Fruit fly (Drosophila melanogaster): ENCODE results near the gene Zip71B.

The Zip71B gene

DNA sequence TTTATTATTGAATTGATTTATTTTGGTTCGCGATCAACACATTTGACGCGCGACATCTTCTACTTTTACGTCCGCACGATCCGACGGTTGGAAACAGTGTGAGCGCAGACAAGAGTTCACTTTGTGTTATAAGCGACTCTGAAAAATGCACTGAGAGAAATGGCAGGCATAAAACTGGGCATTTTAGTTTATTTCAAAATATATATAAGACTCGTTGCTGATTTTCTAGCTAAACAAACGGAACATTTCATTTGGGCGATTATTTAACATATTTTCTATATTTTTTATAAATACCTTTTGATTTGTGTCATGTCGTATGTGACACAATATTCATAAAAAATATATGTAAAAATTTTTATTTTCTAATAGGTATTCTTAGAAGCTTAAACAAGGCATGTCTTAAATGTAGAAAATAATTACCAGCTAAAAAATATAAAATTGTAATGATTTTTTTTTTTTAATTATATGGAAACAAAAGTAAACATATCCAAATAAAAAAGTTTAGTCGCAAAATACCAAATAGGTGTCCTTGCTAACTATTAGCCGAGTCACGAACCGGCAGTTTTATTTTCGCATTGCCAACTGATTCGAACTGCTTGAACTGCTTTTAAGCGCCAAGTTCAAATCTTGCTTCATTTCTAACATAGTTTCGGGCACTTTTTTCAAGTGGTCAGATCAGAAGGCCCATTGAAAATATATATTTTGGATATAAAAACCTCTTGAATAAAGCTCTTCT is 22.0 kb downstream of the Zip71B start, which contains the start of gene Reck (continued):
- TF ChIP-seq CG13296 (GFP tag; optimal IDR thresholded peaks at IDR 0.05), result peak; percentile 82
- TF ChIP-seq Optix (GFP tag; IDR thresholded peaks at IDR 0.05), result peak; percentile 68; the same call in 2 of the 3 replicates
- TF ChIP-seq CG8089 (GFP tag; optimal IDR thresholded peaks at IDR 0.05), result peak; percentile 44
- peak; percentile 76 for TF ChIP-seq CG7556 (GFP tag; optimal IDR thresholded peaks at IDR 0.05)
- peak; percentile 91 for TF ChIP-seq unpg (GFP tag; optimal IDR thresholded peaks at IDR 0.05)
- peak; percentile 45; the same call in 1 of the 2 replicates for TF ChIP-seq CG11085 (GFP tag; IDR thresholded peaks at IDR 0.05)
- peak; percentile 87 for TF ChIP-seq CG9727 (GFP tag; optimal IDR thresholded peaks at IDR 0.05)
- TF ChIP-seq schlank (tag; optimal IDR thresholded peaks at IDR 0.05), result peak; percentile 18
- peak; percentile 83; the same call in 2 of the 3 replicates for TF ChIP-seq zfh1 (GFP tag; IDR thresholded peaks at IDR 0.05)
- peak; percentile 72 for TF ChIP-seq tgo (GFP tag; IDR thresholded peaks at IDR 0.05)
- peak; percentile 35 for TF ChIP-seq slp2 (GFP tag; optimal IDR thresholded peaks at IDR 0.05)
- TF ChIP-seq CG18262 (tag; optimal IDR thresholded peaks at IDR 0.05), result peak; percentile 86
- no peak for TF ChIP-seq chinmo (GFP tag; IDR thresholded peaks at IDR 0.05; ENCODE audit: partially characterized antibody)
- peak; percentile 75 for TF ChIP-seq CG18619 (GFP tag; optimal IDR thresholded peaks at IDR 0.05)
- peak; percentile 83 for TF ChIP-seq Ada2b (GFP tag; IDR thresholded peaks at IDR 0.05)
- no peak for TF ChIP-seq BEAF-32 (GFP tag; optimal IDR thresholded peaks at IDR 0.05)
- peak; percentile 59 for TF ChIP-seq CG7372 (GFP tag; IDR thresholded peaks at IDR 0.05)
- TF ChIP-seq tio (GFP tag; optimal IDR thresholded peaks at IDR 0.05), result peak; percentile 83
- TF ChIP-seq fru (optimal IDR thresholded peaks at IDR 0.05), result no peak
- peak; percentile 59 for TF ChIP-seq H2.0 (GFP tag; IDR thresholded peaks at IDR 0.05)
- TF ChIP-seq gt (GFP tag; IDR thresholded peaks at IDR 0.05), result peak; percentile 29; the same call in 1 of the 2 replicates
- peak; percentile 65 for TF ChIP-seq Nf-YB (GFP tag; optimal IDR thresholded peaks at IDR 0.05)
- TF ChIP-seq Aef1 (GFP tag; IDR thresholded peaks at IDR 0.05), result peak; percentile 73
- TF ChIP-seq en (GFP tag; optimal IDR thresholded peaks at IDR 0.05), result peak; percentile 39
- peak; percentile 43; the same call in 1 of the 2 replicates for TF ChIP-seq CG4360 (GFP tag; IDR thresholded peaks at IDR 0.05)
- TF ChIP-seq Fer1 (GFP tag; optimal IDR thresholded peaks at IDR 0.05), result peak; percentile 89
- TF ChIP-seq so (GFP tag; IDR thresholded peaks at IDR 0.05), result no peak; the same call in none of the 3 replicates
- TF ChIP-seq CG15601 (tag; optimal IDR thresholded peaks at IDR 0.05), result peak; percentile 69
- TF ChIP-seq CG2120 (GFP tag; optimal IDR thresholded peaks at IDR 0.05), result peak; percentile 66
- TF ChIP-seq sna (GFP tag; IDR thresholded peaks at IDR 0.05; ENCODE audit: partially characterized antibody), result no peak
- no peak for TF ChIP-seq Gsc (GFP tag; IDR thresholded peaks at IDR 0.05)
- peak; percentile 67 for TF ChIP-seq pita (GFP tag; optimal IDR thresholded peaks at IDR 0.05)
- TF ChIP-seq gro (GFP tag; optimal IDR thresholded peaks at IDR 0.05), result no peak
- TF ChIP-seq Usf (GFP tag; optimal IDR thresholded peaks at IDR 0.05), result no peak
- TF ChIP-seq tll (GFP tag; optimal IDR thresholded peaks at IDR 0.05), result no peak
- TF ChIP-seq CG42726 (GFP tag; IDR thresholded peaks at IDR 0.05; ENCODE audit: partially characterized antibody), result 0 out of 2 replicates have a peak, but pooled peaks have one; percentile 15
- peak; percentile 19 for TF ChIP-seq CG10431 (GFP tag; optimal IDR thresholded peaks at IDR 0.05)
- TF ChIP-seq knrl (GFP tag; IDR thresholded peaks at IDR 0.05; ENCODE audit: partially characterized antibody), result peak; percentile 52; the same call in 1 of the 3 replicates
- TF ChIP-seq CG8388 (GFP tag; optimal IDR thresholded peaks at IDR 0.05), result peak; percentile 88
- peak; percentile 82 for TF ChIP-seq Ets65A (GFP tag)
- TF ChIP-seq Chrac-16 (GFP tag; optimal IDR thresholded peaks at IDR 0.05), result peak; percentile 72
- TF ChIP-seq twi (tag; optimal IDR thresholded peaks at IDR 0.05), result peak; percentile 41
- TF ChIP-seq CG11456 (GFP tag; IDR thresholded peaks at IDR 0.05), result peak; percentile 81
- peak; percentile 16 for TF ChIP-seq CG12769 (tag; optimal IDR thresholded peaks at IDR 0.05)
- peak; percentile 25 for TF ChIP-seq CG13894 (tag; optimal IDR thresholded peaks at IDR 0.05)
- TF ChIP-seq CG34422 (GFP tag; IDR thresholded peaks at IDR 0.05), result peak; percentile 78
- peak; percentile 6 for TF ChIP-seq repo (GFP tag; optimal IDR thresholded peaks at IDR 0.05)
- TF ChIP-seq Mrtf (GFP tag; IDR thresholded peaks at IDR 0.05), result peak; percentile 53; the same call in 2 of the 3 replicates
- peak; percentile 67 for TF ChIP-seq H15 (GFP tag; IDR thresholded peaks at IDR 0.05)
